Worm (Caenorhabditis elegans) whole organism, young adult: ENCODE measurements around the gene Y60C6A.2.

Source experiments
- B0035.1 ChIP-seq: sonication (generic microtip); optimal IDR thresholded peaks from 2 replicates; lab custom pipeline; 2016; ENCODE audit warnings: missing genetic modification characterization, mild to moderate bottlenecking, missing compliant biosample characterization, missing genotype, missing genetic modification reagents
- B0261.1 ChIP-seq: sonication (generic microtip); optimal IDR thresholded peaks from 2 replicates; lab custom pipeline; 2016; ENCODE audit warnings: mild to moderate bottlenecking, missing genetic modification characterization, moderate library complexity, missing compliant biosample characterization
- F39B2.1 ChIP-seq: fragments of 200-800 bp; sonication (Bioruptor generic); IDR thresholded peaks from 2 replicates; pipeline ENCODE4 v1.3.6; 2022; ENCODE audit warnings: missing genetic modification reagents, missing genetic modification characterization, missing compliant biosample characterization
- bed-1 ChIP-seq: fragments of 200-800 bp; sonication (Bioruptor generic); IDR thresholded peaks from 2 replicates; pipeline ENCODE4 v1.3.6; 2022; ENCODE audit warnings: missing genetic modification reagents, missing genetic modification characterization, missing compliant biosample characterization
- ceh-40 ChIP-seq: fragments of 200-800 bp; sonication (Bioruptor generic); IDR thresholded peaks from 2 replicates; pipeline ENCODE4 v1.3.6; 2022; ENCODE audit warnings: missing genetic modification characterization, missing compliant biosample characterization
- egl-44 ChIP-seq: fragments of 200-800 bp; sonication (Bioruptor generic); IDR thresholded peaks from 2 replicates; pipeline ENCODE4 v1.3.6; 2022; ENCODE audit warnings: missing genetic modification reagents, missing genetic modification characterization, missing compliant biosample characterization
- lin-35 ChIP-seq, 3 experiments: fragments of 150-350 bp in 2 of 3; sonication (generic microtip) in 1 of 3; optimal IDR thresholded peaks; 2 replicates each; lab custom pipeline; 2014 to 2018; ENCODE audit warnings: missing biosample characterization in 3 of 3, missing genetic modification characterization in 3 of 3, missing genetic modification reagents in 3 of 3
- lsl-1 ChIP-seq: fragments of 200-800 bp; sonication (Bioruptor generic); optimal IDR thresholded peaks from 2 replicates; lab custom pipeline; 2018; ENCODE audit warnings: mild to moderate bottlenecking, missing genetic modification characterization, moderate library complexity, missing compliant biosample characterization
- nhr-90 ChIP-seq: sonication (generic microtip); optimal IDR thresholded peaks from 2 replicates; lab custom pipeline; 2016; ENCODE audit warnings: missing genotype, mild to moderate bottlenecking, missing genetic modification characterization, missing compliant biosample characterization
- snpc-4 ChIP-seq, 5 experiments: fragments of 150-350 bp in 1 of 5; sonication (generic microtip) in 4 of 5; optimal IDR thresholded peaks; 2 replicates each; lab custom pipeline; 2014 to 2018; ENCODE audit warnings: missing genetic modification characterization in 5 of 5, missing biosample characterization in 3 of 5, antibody characterized with exemption in 2 of 5, mild to moderate bottlenecking in 2 of 5, missing compliant biosample characterization in 2 of 5, missing genotype in 2 of 5, moderate library complexity in 2 of 5, missing genetic modification reagents in 1 of 5
- unc-130 ChIP-seq: sonication (generic microtip); optimal IDR thresholded peaks from 2 replicates; lab custom pipeline; 2016; ENCODE audit warnings: missing genetic modification reagents, missing genetic modification characterization, missing compliant biosample characterization
- unc-62 ChIP-seq: fragments of 150-350 bp; optimal IDR thresholded peaks from 2 replicates; lab custom pipeline; 2014; ENCODE audit warnings: missing biosample characterization, missing genetic modification reagents, missing genetic modification characterization
- xnd-1 ChIP-seq: sonication (generic microtip); optimal IDR thresholded peaks from 2 replicates; lab custom pipeline; 2016; ENCODE audit warnings: missing genotype, missing genetic modification reagents, missing genetic modification characterization, missing compliant biosample characterization

DNA sequence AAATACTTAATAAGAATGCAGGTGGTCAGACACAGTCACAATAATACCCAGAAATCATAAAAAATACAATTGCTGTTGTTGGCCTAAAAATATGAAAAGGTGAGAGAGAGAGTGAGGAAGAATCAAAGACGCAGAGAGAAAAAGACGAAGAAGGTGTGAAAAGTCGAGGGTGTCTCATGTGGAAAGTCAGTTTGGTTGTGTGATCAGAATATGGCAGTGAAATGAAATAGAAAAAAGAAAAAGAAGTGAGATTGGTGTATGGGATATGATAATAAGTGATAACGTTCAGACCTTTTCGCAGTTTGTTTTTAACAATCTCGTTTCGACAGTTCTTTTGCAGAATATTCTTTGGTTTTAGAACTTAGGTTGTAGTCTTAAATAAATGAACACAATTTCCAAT is 21.6 kb upstream of the Y60C6A.2 start:
- TF ChIP-seq lsl-1 (GFP tag; lab: Kevin White, UChicago) (no peak), B0261.1 (tag; lab: Kevin White, UChicago) (no peak), nhr-90 (tag; lab: Kevin White, UChicago) (no peak), xnd-1 (tag; lab: Kevin White, UChicago) (no peak), unc-62 (no peak), unc-130 (no peak), F39B2.1 (GFP tag; lab: Robert Waterston, UW) (no peak), snpc-4 (GFP tag; optimal IDR thresholded peaks at IDR 0.05; lab: Kevin White, UChicago) (no peak), snpc-4 (tag; optimal IDR thresholded peaks at IDR 0.05; lab: Kevin White, UChicago) (no peak), egl-44 (no peak), ceh-40 (GFP tag; lab: Robert Waterston, UW) (no peak), lin-35 (GFP tag; optimal IDR thresholded peaks at IDR 0.05; lab: Kevin White, UChicago) (no peak), bed-1 (GFP tag; lab: Robert Waterston, UW) (no peak), B0035.1 (tag; lab: Kevin White, UChicago) (no peak)
